Worm (Caenorhabditis elegans): Measurements from ENCODE around the gene F46G11.6.

F46G11.6 gene

DNA sequence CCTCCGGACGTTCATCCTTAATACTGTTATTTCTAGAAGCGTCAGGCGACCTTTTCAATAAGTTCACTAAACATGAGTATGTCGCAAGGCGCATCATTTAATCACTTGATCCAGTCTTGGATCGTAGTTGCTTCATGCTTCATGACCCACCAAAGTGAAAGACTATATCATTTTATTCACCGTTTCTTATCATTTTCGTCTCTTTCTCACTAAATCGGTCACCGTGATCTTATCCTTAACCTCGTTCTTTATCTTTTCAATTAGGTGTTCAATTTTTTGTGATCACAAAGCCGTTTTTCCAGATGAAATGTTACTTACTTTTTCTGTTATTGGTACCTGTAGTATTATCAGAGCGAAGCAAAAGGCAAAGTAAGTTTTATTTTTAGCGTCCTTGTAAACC lies 1.6 kb downstream of the F46G11.6 start, which contains the start of gene F46G11.2:
Gene F46G11.2, plus strand, starts transcription at position 301 of the 400 bp plus-strand sequence.
- no peak for TF ChIP-seq him-1 (tag; optimal IDR thresholded peaks at IDR 0.05)
- no peak for TF ChIP-seq W03F9.2 (tag; optimal IDR thresholded peaks at IDR 0.05)
- TF ChIP-seq dao-5 (tag; optimal IDR thresholded peaks at IDR 0.05): no peak

DNA sequence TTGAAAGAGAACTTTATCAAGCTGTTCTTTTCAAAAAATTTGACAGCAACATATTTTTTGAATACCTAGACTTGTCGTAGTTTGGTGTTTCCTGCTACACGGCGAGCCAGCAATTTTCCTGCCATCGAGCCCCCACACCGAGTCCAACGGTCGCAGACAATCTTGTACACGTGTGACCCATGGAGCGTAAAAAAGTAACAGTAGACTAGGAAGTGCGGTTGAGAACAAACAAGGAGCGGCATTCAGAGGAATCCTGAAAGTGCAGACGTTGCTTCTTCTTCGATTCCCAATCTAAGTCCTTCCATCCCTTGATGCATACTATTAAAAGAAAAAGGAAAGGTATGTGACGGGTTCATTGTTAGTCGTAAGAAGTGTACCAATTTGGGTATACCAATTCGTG lies 4.6 kb downstream of the F46G11.6 start, which contains the start of gene twnk-1:
Gene twnk-1, plus strand, starts transcription at position 301 of the 400 bp plus-strand sequence.
- TF ChIP-seq W03F9.2 (tag; optimal IDR thresholded peaks at IDR 0.05): no peak
- no peak for TF ChIP-seq him-1 (tag; optimal IDR thresholded peaks at IDR 0.05)
- no peak for TF ChIP-seq dao-5 (tag; optimal IDR thresholded peaks at IDR 0.05)

DNA sequence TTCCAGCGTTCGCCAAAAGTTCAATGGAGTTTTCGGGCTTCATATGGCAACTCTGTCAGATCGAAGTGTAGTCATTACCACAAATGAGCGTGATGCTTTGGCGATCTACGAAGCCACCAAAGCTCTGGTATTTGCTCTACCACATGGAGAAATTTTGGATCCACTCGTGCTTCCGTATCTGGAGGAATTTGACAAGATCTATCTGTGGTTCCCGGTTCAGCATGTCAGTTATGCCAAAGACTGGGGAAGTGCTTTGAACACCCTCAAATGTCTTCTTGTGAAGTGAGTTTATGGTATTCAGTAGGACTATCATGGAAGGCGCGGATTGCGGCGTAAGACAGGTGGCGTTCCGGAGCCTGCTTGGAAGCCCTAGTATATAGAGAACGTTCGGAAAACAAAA lies 8.1 kb downstream of the F46G11.6 start:
- TF ChIP-seq W03F9.2 (tag; optimal IDR thresholded peaks at IDR 0.05) (no peak), him-1 (tag; optimal IDR thresholded peaks at IDR 0.05) (no peak), dao-5 (tag; optimal IDR thresholded peaks at IDR 0.05) (no peak)

DNA sequence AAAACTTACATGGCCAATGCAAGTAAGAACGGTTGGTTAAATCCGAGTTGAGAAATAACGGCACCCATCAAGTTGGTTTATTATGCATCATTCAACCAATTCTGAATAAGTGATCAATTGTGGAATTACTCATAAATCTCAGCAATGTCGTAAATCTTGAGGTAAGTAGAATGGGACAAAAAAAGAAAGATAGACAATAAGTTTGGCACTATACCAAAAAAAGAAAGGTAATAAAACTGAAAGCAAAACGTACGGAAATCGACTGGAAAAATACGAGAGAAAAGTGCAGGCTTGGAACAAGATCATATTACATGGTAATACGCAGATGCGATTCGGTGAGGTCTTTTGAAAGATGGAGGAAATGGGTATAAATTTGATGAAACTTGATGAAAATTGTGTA lies 12.4 kb downstream of the F46G11.6 start, which contains the start of gene F46G11.4:
Gene F46G11.4, minus strand, starts transcription at position 101 of the 400 bp plus-strand sequence.
- no peak for TF ChIP-seq dao-5 (tag; optimal IDR thresholded peaks at IDR 0.05)
- TF ChIP-seq him-1 (tag; optimal IDR thresholded peaks at IDR 0.05): no peak

DNA sequence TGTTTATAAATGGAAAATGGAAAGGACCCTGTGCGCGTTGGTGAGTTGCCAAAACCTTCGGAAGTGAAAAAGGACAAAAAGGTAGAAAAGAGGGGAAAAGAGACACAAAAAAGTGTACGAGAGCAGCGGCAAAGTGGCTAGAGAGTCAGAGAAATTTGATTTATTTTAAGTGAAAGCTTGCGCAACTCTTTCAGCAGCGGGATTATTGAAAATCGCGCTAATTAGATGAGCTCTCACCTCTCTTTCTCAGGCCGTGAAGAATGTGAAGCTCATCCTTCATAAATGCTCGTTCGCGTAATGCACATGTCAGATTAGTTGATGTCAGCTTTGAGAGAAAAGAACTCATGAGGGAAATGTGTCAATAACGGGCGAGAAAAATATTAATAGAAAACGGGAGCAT lies 12.9 kb downstream of the F46G11.6 start:
- TF ChIP-seq W03F9.2 (tag; optimal IDR thresholded peaks at IDR 0.05): no peak
- no peak for TF ChIP-seq him-1 (tag; optimal IDR thresholded peaks at IDR 0.05)
- TF ChIP-seq dao-5 (tag; optimal IDR thresholded peaks at IDR 0.05): no peak

DNA sequence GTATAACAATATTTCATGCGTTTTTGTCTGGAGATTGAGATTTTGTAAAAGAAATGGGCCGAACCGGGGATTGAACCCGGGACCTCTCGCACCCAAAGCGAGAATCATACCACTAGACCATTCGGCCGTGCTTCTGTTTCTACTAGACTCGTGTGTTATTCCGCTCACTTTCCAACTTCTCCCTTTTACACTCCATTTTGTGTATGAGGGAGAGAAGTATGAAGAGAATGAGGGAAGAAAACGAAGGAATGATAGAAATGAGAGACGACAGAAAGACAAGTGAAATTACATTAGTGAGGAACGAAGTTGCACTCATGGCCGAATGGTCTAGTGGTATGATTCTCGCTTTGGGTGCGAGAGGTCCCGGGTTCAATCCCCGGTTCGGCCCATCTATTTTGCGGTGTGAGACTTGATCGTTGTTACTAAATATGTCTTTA lies 14.9 kb downstream of the F46G11.6 start:
- TF ChIP-seq W03F9.2 (tag; optimal IDR thresholded peaks at IDR 0.05): peak; percentile 58
- peak; percentile 84 for TF ChIP-seq dao-5 (tag; optimal IDR thresholded peaks at IDR 0.05)
- TF ChIP-seq him-1 (tag; optimal IDR thresholded peaks at IDR 0.05): peak; percentile 89

DNA sequence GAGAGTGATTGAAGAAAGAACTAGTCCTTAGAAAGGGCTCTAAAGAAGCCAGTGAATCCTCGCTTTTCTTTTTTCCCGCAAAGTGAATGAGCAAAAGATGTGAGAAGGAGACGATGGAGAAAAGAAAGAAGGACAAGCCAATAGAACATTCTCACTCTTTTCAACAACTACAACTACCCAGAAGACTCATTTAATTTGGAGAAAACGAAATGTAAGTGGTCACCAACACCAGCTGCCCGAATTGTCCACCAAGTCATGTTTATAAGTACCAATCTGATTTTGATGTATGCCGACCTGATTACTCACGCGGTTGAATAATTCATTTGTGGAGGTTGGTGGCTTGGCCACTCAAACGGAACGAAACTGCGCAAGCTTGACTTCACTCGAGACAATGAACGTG lies 16.3 kb downstream of the F46G11.6 start:
- TF ChIP-seq W03F9.2 (tag; optimal IDR thresholded peaks at IDR 0.05) (no peak), dao-5 (tag; optimal IDR thresholded peaks at IDR 0.05) (no peak), him-1 (tag; optimal IDR thresholded peaks at IDR 0.05) (no peak)

DNA sequence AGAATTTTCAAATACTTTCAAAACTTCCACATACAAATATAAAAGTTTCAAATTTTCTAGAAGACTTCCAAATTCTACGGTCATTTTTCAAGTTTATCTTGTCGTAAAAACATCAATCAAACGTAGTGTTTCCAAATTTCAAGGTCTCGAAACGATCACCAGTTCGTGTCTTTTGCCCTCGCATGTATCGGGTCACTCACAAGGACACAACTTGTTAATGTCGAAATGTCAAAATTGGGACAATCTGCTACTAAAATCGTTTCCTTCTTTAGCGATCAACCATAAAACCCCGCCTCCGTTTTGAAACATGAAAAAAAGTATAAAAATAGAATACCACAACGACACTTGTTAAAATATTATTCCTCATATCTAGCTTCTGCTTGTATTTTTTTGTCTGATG lies 17.2 kb downstream of the F46G11.6 start:
- no peak for TF ChIP-seq him-1 (tag; optimal IDR thresholded peaks at IDR 0.05)
- no peak for TF ChIP-seq W03F9.2 (tag; optimal IDR thresholded peaks at IDR 0.05)
- TF ChIP-seq dao-5 (tag; optimal IDR thresholded peaks at IDR 0.05): no peak

DNA sequence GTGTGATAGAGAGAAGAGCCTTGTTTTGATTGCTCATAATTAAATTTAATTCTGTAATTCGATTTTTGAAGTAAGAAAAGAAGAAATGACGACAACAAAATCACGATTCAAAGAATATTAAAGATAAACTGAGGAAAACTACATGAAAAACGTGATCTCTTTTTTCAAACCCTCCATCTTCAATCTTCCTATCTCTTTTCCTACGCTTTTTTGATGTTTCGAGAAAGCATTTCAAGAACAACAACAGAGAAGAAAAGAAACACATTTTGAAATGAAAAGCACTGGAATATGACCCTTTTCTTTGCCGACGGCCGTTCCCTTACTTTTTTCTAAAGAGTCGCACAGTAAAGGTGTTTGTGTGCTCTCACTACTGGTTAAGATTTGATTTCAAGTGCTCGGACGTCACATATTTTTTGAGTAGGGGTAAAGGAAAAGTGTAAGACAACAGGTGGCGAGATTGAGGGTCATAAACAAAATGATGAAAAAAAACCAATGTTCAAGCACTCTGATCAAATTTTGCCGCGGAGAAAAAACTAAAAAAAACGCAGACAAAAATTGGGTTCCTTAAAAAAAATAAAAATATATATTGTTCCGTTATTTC lies 19.7 kb downstream of the F46G11.6 start, which contains the start of gene F13D11.3:
Gene F13D11.3, minus strand, starts transcription at position 51 of the 601 bp plus-strand sequence.
- no peak for TF ChIP-seq dao-5 (tag; optimal IDR thresholded peaks at IDR 0.05)
- no peak for TF ChIP-seq W03F9.2 (tag; optimal IDR thresholded peaks at IDR 0.05)
- TF ChIP-seq him-1 (tag; optimal IDR thresholded peaks at IDR 0.05): no peak

DNA sequence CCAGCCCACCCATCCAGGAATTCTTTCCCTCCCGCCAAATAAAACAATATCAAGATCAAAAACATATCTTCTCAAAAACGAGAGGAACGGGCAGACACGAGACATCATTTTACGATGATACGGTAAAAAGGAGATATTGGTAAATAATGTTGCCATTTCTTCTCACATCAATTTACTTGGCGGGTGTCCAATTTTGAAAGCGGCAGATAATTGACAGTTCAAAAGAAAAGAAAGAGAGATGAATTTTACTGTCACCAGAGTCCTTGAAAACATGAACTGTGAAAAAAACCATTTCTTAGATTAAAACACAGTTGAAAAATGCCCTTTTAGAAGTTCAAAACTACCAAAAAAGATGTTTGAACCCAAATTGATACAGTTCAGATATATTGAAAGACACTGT lies 24.4 kb downstream of the F46G11.6 start:
- TF ChIP-seq W03F9.2 (tag; optimal IDR thresholded peaks at IDR 0.05) (no peak), dao-5 (tag; optimal IDR thresholded peaks at IDR 0.05) (no peak), him-1 (tag; optimal IDR thresholded peaks at IDR 0.05) (no peak)

DNA sequence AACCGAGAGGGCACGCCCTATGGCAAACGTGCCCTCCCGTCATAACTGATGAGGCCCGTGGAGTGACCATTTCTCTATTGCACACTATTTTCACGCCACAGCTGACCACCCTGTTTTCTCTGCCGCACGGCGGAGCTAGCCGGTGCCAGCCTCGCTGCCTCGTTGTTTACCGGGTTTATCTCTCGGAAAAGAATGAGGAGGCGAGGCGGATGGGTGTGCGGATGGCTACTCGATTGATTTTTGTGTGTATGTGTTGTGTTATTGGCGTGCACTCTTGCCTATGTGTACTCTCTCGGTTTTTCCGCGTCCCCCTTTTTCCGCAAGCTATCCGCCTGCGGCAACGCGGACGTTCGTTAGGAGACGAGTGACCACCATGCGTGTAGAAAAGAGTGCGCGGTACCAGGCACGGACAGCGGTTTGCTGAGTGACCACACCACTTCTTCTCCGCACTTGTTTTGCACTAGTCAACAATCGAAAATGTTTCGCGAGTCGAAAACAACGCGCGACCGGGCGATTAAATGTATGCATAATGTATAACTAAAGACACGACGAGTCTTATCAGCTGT lies 25.8 kb downstream of the F46G11.6 start:
- TF ChIP-seq him-1 (tag; optimal IDR thresholded peaks at IDR 0.05) (no peak), W03F9.2 (tag; optimal IDR thresholded peaks at IDR 0.05) (no peak), dao-5 (tag; optimal IDR thresholded peaks at IDR 0.05) (no peak)

DNA sequence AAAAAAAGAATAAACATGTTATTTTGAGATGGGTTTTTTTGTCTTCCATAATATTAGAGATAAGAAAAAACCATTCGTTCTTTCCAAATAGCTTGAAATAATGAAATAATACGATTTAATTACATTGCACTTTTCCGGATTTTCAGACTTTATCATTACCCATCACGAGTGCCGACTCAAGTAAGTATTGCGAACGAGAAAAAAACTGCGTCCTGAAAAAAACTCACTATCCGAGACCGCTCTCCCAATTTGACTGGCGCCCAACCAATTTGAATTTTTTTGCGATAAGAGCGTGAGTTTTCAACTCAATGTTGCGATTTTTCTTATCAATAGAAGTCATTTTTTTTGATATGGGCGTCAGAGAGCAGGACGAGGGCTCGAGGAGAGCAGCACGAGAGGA lies 26.7 kb downstream of the F46G11.6 start:
- TF ChIP-seq W03F9.2 (tag; optimal IDR thresholded peaks at IDR 0.05): no peak
- TF ChIP-seq him-1 (tag; optimal IDR thresholded peaks at IDR 0.05): no peak
- no peak for TF ChIP-seq dao-5 (tag; optimal IDR thresholded peaks at IDR 0.05)

DNA sequence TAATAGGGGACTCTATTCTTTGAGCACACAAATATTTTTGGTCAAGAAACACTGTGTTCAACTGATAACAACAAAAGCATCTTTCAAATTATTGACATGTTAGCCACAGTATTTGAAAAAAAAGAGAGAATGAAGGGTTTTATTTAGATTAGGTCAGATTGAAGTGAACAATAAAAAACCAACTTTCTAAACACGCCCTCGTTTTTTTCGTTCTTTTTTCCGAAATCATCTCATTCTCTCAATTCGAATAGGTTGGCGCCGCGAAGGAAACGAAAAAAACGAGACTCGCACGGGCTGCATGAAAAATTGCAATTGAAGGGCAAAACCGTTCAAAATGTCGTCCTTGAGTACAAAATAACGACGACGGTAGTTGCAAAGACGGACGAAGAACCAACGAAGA lies 28.0 kb downstream of the F46G11.6 start:
- no peak for TF ChIP-seq dao-5 (tag; optimal IDR thresholded peaks at IDR 0.05)
- no peak for TF ChIP-seq W03F9.2 (tag; optimal IDR thresholded peaks at IDR 0.05)
- no peak for TF ChIP-seq him-1 (tag; optimal IDR thresholded peaks at IDR 0.05)

DNA sequence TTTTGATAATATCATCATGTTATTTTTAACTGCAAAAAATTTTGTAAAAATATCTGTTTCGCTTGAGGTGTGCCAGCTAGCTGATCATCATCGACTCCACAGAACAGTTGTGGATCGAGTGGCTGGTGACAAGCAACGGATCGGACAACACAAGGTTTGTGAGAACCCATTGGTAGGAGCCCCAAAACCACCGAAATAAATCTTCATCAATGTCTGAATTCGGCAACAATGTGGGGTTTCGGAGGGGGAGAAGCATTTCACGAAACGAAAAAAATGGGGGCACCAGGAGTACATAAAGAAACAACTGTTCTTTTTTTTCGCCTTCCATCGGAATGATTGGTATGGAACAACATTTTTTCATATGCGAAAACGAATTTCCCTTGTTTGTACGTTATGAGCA lies 29.1 kb downstream of the F46G11.6 start:
- TF ChIP-seq W03F9.2 (tag; optimal IDR thresholded peaks at IDR 0.05): no peak
- no peak for TF ChIP-seq dao-5 (tag; optimal IDR thresholded peaks at IDR 0.05)

DNA sequence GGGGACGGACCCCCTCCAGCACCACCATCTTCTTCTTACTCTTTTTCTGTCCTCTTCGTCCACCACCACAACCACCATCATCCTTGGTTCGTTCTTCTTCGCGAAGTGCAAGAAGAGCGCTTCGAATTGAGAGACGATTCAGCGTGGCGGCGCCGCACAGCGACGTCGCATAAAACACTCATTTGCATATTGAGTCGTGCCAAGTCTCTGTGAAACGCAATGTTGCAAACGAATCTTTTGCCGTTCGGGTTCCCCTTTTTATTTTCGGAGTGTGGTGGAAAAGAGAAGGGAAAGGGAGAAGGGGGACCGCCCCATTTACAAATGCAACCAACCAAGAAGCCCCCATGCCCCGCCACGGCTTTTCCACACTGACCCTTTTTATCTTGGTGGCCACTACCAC lies 30.1 kb downstream of the F46G11.6 start:
- TF ChIP-seq W03F9.2 (tag; optimal IDR thresholded peaks at IDR 0.05) (no peak), him-1 (tag; optimal IDR thresholded peaks at IDR 0.05) (peak; percentile 27)

All from whole organism, L4/young adult.